Fruit fly (Drosophila melanogaster): Measurements from ENCODE around the gene Gbs-76A.

DNA sequence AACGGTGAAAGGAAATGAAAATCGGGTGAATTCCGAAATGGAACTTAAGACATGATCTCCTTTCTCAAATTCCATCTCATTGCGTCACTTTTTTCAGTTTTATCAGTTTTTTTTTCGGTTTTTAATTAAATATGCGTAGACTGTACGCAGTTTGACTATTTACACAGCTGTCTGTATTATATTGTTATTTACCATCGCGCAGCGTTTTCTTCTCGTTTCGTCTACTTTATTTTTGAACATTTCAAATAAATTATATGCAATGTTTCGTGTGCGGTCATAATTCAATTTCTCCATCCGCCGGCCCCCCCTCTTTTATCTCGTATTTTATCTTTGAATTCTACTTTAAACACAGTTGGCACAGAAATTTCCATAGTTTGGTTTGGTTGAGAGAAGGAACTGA lies 48.0 kb upstream of the Gbs-76A start:
- no peak for TF ChIP-seq Crg-1 (GFP tag; optimal IDR thresholded peaks at IDR 0.05)
- no peak for TF ChIP-seq Hr96 (GFP tag; optimal IDR thresholded peaks at IDR 0.05)
- no peak for TF ChIP-seq ovo (GFP tag; optimal IDR thresholded peaks at IDR 0.05)
- TF ChIP-seq kay (GFP tag; ENCODE audit: borderline replicate concordance), result no peak
